Fruit fly (Drosophila melanogaster): ENCODE results near the gene GstD11.

The GstD11 gene

dm6 chr3R:12425510-12426309 is 42.6 kb downstream of the GstD11 start, which contains the start of gene Pp1-87B:
Gene Pp1-87B (minus strand): TSS chr3R:12425917.
- TF ChIP-seq Dll (optimal IDR thresholded peaks at IDR 0.05) (no peak), usp (GFP tag; optimal IDR thresholded peaks at IDR 0.05) (no peak), EcR (GFP tag; optimal IDR thresholded peaks at IDR 0.05) (no peak), pan (optimal IDR thresholded peaks at IDR 0.05) (no peak), psq (optimal IDR thresholded peaks at IDR 0.05) (no peak), CG8478 (optimal IDR thresholded peaks at IDR 0.05) (peak; percentile 71)

DNA sequence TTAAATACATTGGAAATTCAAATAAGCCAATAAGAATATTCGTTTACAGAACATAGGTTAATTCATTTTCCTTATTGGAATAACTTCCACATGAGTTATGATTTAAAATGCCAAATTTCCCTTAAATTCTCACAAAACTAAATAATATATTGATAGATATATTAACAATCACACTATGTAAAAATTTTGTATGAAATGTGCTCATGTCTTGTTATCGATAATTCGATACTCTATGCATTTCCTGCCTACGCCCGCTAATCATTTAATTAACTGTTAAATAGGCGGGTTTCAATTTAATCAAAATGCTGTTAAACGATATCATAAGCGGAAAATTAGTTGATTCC is 43.1 kb downstream of the GstD11 start, which contains the start of gene NANS:
TSS of gene NANS (plus strand) at position 269 of the 344 bp plus-strand sequence.
- no peak for TF ChIP-seq EcR (GFP tag; optimal IDR thresholded peaks at IDR 0.05)
- no peak for TF ChIP-seq Dll (optimal IDR thresholded peaks at IDR 0.05)
- no peak for TF ChIP-seq usp (GFP tag; optimal IDR thresholded peaks at IDR 0.05)
- TF ChIP-seq pan (optimal IDR thresholded peaks at IDR 0.05) = no peak
- TF ChIP-seq CG8478 (optimal IDR thresholded peaks at IDR 0.05) = no peak
- no peak for TF ChIP-seq psq (optimal IDR thresholded peaks at IDR 0.05)

- no peak for TF ChIP-seq pan (optimal IDR thresholded peaks at IDR 0.05)
- no peak for TF ChIP-seq Dll (optimal IDR thresholded peaks at IDR 0.05)
- no peak for TF ChIP-seq EcR (GFP tag; optimal IDR thresholded peaks at IDR 0.05)
- no peak for TF ChIP-seq psq (optimal IDR thresholded peaks at IDR 0.05)
- no peak for TF ChIP-seq usp (GFP tag; optimal IDR thresholded peaks at IDR 0.05)
Measured at dm6 chr3R:12429120-12429610, 46.0 kb downstream of the GstD11 start, which contains the start of the genes CG5641 and CG5245. Gene CG5641 (minus strand): TSS chr3R:12429282. Gene CG5245 (plus strand): TSS chr3R:12429560.

dm6 chr3R:12431030-12431489 is 47.9 kb downstream of the GstD11 start, which contains the start of gene Prosalpha2:
Gene Prosalpha2 (plus strand): TSS chr3R:12431321.
- TF ChIP-seq psq (optimal IDR thresholded peaks at IDR 0.05) = no peak
- no peak for TF ChIP-seq EcR (GFP tag; optimal IDR thresholded peaks at IDR 0.05)
- no peak for TF ChIP-seq usp (GFP tag; optimal IDR thresholded peaks at IDR 0.05)
- no peak for TF ChIP-seq pan (optimal IDR thresholded peaks at IDR 0.05)
- no peak for TF ChIP-seq Dll (optimal IDR thresholded peaks at IDR 0.05)
- no peak for TF ChIP-seq CG8478 (optimal IDR thresholded peaks at IDR 0.05)

DNA sequence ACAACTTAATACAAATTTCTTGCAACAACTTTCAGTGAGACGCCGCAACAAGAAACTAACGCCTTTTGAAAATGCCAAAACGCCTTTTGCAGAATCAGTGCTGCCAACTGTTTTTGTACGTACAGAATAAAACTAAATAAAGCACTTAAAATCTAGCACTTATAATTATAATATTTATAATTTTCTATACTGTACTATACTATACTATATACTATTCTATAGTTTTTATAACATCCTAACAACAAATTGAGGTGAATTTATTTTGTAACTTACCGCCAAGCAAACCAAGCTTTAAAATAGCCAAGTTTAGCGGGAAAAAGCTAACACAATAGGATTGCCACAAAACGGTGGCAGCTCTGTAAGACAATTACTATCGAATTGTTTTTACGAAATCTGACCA is 50.6 kb downstream of the GstD11 start, which contains the start of the genes Aos1 and Srlp:
TSS of gene Aos1 (minus strand) at position 59 of the 400 bp plus-strand sequence.
TSS of gene Srlp (plus strand) at position 335 of the 400 bp plus-strand sequence.
- TF ChIP-seq CG8478 (optimal IDR thresholded peaks at IDR 0.05) (no peak), usp (GFP tag; optimal IDR thresholded peaks at IDR 0.05) (no peak), EcR (GFP tag; optimal IDR thresholded peaks at IDR 0.05) (no peak), Dll (optimal IDR thresholded peaks at IDR 0.05) (no peak), pan (optimal IDR thresholded peaks at IDR 0.05) (no peak), psq (optimal IDR thresholded peaks at IDR 0.05) (no peak)
